Fruit fly (Drosophila melanogaster): Measurements from ENCODE around the gene Jasper.
A peak's percentile ranks its signal among the peaks of the same experiment; 100 is the strongest.

Gene Jasper

dm6 chr3R:30061154-30061482, 8.8 kb downstream of the Jasper start (continued):
- TF ChIP-seq btn (GFP tag; optimal IDR thresholded peaks at IDR 0.05), result peak; percentile 77
- TF ChIP-seq ap (GFP tag; IDR thresholded peaks at IDR 0.05), result peak; percentile 92
- peak; percentile 97 for TF ChIP-seq Med (GFP tag)
- peak; percentile 80 for TF ChIP-seq CG7987 (GFP tag; optimal IDR thresholded peaks at IDR 0.05)
- peak; percentile 58 for TF ChIP-seq HmgD (GFP tag; optimal IDR thresholded peaks at IDR 0.05)
- TF ChIP-seq Ets97D (GFP tag; optimal IDR thresholded peaks at IDR 0.05), result peak; percentile 69
- TF ChIP-seq CG12744 (GFP tag; optimal IDR thresholded peaks at IDR 0.05), result peak; percentile 50
- TF ChIP-seq CG33213 (GFP tag; optimal IDR thresholded peaks at IDR 0.05), result peak; percentile 82
- no peak for TF ChIP-seq zen2 (GFP tag; IDR thresholded peaks at IDR 0.05; ENCODE audit: partially characterized antibody)
- TF ChIP-seq CG12769 (tag; optimal IDR thresholded peaks at IDR 0.05), result peak; percentile 60
- no peak for TF ChIP-seq Sin3A (optimal IDR thresholded peaks at IDR 0.05)
- peak; percentile 71 for TF ChIP-seq CG6683 (GFP tag; optimal IDR thresholded peaks at IDR 0.05)
- peak; percentile 5 for TF ChIP-seq psq (GFP tag; optimal IDR thresholded peaks at IDR 0.05)
- TF ChIP-seq lola (GFP tag; optimal IDR thresholded peaks at IDR 0.05), result peak in 1 of 3 experiments; percentile 38
- peak; percentile 1 for TF ChIP-seq gro (GFP tag; optimal IDR thresholded peaks at IDR 0.05)
- peak; percentile 65 for TF ChIP-seq CG9876 (GFP tag; optimal IDR thresholded peaks at IDR 0.05)
- TF ChIP-seq tll (GFP tag; optimal IDR thresholded peaks at IDR 0.05), result no peak
- TF ChIP-seq peb (GFP tag; IDR thresholded peaks at IDR 0.05), result peak; percentile 87
- peak; percentile 83 for TF ChIP-seq oc (tag; optimal IDR thresholded peaks at IDR 0.05)
- TF ChIP-seq ash1 (GFP tag; optimal IDR thresholded peaks at IDR 0.05), result no peak
- peak; percentile 98 for TF ChIP-seq CG17359 (tag; optimal IDR thresholded peaks at IDR 0.05)
- TF ChIP-seq CTCF (GFP tag; optimal IDR thresholded peaks at IDR 0.05), result peak; percentile 48
- peak; percentile 67 for TF ChIP-seq Nf-YC (tag; optimal IDR thresholded peaks at IDR 0.05)
- peak; percentile 90 for TF ChIP-seq ara (GFP tag; IDR thresholded peaks at IDR 0.05)
- TF ChIP-seq crp (GFP tag; optimal IDR thresholded peaks at IDR 0.05), result peak in 1 of 2 experiments; percentile 2
- peak; percentile 83; the same call in 2 of the 3 replicates for TF ChIP-seq sr (GFP tag; IDR thresholded peaks at IDR 0.05)
- TF ChIP-seq CG11696 (GFP tag; IDR thresholded peaks at IDR 0.05), result peak; percentile 85
- TF ChIP-seq Bteb2 (GFP tag; optimal IDR thresholded peaks at IDR 0.05), result peak; percentile 17
- peak; percentile 85 for TF ChIP-seq CG8290 (GFP tag; optimal IDR thresholded peaks at IDR 0.05)
- TF ChIP-seq CG8290 (tag; optimal IDR thresholded peaks at IDR 0.05), result peak in 1 of 2 experiments; percentile 77
- peak; percentile 75 for TF ChIP-seq sqz (GFP tag; optimal IDR thresholded peaks at IDR 0.05)
- TF ChIP-seq CG5953 (GFP tag; IDR thresholded peaks at IDR 0.05), result peak; percentile 96
- peak; percentile 73 for TF ChIP-seq Oli (tag; optimal IDR thresholded peaks at IDR 0.05)
- no peak for TF ChIP-seq CG7745 (tag; optimal IDR thresholded peaks at IDR 0.05)
- peak; percentile 46 for TF ChIP-seq CG9437 (GFP tag; optimal IDR thresholded peaks at IDR 0.05)
- TF ChIP-seq CG13775 (GFP tag; optimal IDR thresholded peaks at IDR 0.05), result peak; percentile 33
- TF ChIP-seq usp (GFP tag; optimal IDR thresholded peaks at IDR 0.05), result no peak
- TF ChIP-seq Dbx (GFP tag; IDR thresholded peaks at IDR 0.05), result peak; percentile 64; the same call in 1 of the 3 replicates
- TF ChIP-seq CG13287 (GFP tag; IDR thresholded peaks at IDR 0.05; ENCODE audit: partially characterized antibody), result no peak
- TF ChIP-seq seq (GFP tag; IDR thresholded peaks at IDR 0.05), result peak; percentile 89
- 0 out of 3 replicates have a peak, but pooled peaks have one; percentile 23 for TF ChIP-seq CG11560 (tag; IDR thresholded peaks at IDR 0.05)
- peak; percentile 86 for TF ChIP-seq CG11695 (GFP tag; IDR thresholded peaks at IDR 0.05)
- TF ChIP-seq CG17385 (GFP tag; optimal IDR thresholded peaks at IDR 0.05), result peak; percentile 70
- peak; percentile 61 for TF ChIP-seq al (GFP tag; IDR thresholded peaks at IDR 0.05)
- peak; percentile 79 for TF ChIP-seq CG18764 (GFP tag; optimal IDR thresholded peaks at IDR 0.05)
- no peak for TF ChIP-seq dan (GFP tag; IDR thresholded peaks at IDR 0.05)
- TF ChIP-seq CG16815 (GFP tag; optimal IDR thresholded peaks at IDR 0.05), result peak; percentile 27
- peak; percentile 94 for TF ChIP-seq Ets65A (GFP tag)
- peak; percentile 82 for TF ChIP-seq CG3407 (GFP tag; optimal IDR thresholded peaks at IDR 0.05)
- peak; percentile 67 for TF ChIP-seq gsb (GFP tag; IDR thresholded peaks at IDR 0.05)
- TF ChIP-seq tgo (GFP tag; IDR thresholded peaks at IDR 0.05), result peak; percentile 89
- no peak for TF ChIP-seq CG9797 (GFP tag; optimal IDR thresholded peaks at IDR 0.05)
- peak; percentile 89 for TF ChIP-seq ems (GFP tag; optimal IDR thresholded peaks at IDR 0.05)
